Worm (Caenorhabditis elegans) whole organism, L4 larva: ENCODE results near the gene srg-10.

Source experiments
- D1046.2 ChIP-seq: fragments of 200-800 bp; sonication (Bioruptor generic); IDR thresholded peaks from 2 replicates; pipeline ENCODE4 v1.3.6; 2022; ENCODE audit warnings: missing genetic modification characterization, missing compliant biosample characterization
- R02D3.7 ChIP-seq: fragments of 150-350 bp; sonication (generic microtip); optimal IDR thresholded peaks from 3 replicates; lab custom pipeline; 2014; ENCODE audit warnings: missing biosample characterization, missing genetic modification characterization
- Y105C5A.15 ChIP-seq: fragments of 200-800 bp; sonication (Bioruptor generic); IDR thresholded peaks from 2 replicates; pipeline ENCODE4 v1.3.6; 2022; ENCODE audit warnings: missing genetic modification characterization, missing compliant biosample characterization
- duxl-1 ChIP-seq: sonication (generic microtip); optimal IDR thresholded peaks from 2 replicates; lab custom pipeline; 2016; ENCODE audit warnings: mild to moderate bottlenecking, missing genetic modification characterization, moderate library complexity, missing compliant biosample characterization; ENCODE audit not compliant: poor library complexity
- snpc-4 ChIP-seq: fragments of 150-350 bp; optimal IDR thresholded peaks from 2 replicates; lab custom pipeline; 2014; ENCODE audit warnings: missing biosample characterization, missing genetic modification characterization
- spr-3 ChIP-seq: fragments of 200-800 bp; sonication (Bioruptor generic); optimal IDR thresholded peaks from 2 replicates; lab custom pipeline; 2018; ENCODE audit warnings: mild to moderate bottlenecking, missing genetic modification characterization, missing compliant biosample characterization
- zfp-3 ChIP-seq: fragments of 200-800 bp; sonication (Bioruptor generic); conservative IDR thresholded peaks from 2 replicates; pipeline ENCODE4 v1.3.6; 2022; ENCODE audit warnings: missing genetic modification reagents, missing genetic modification characterization, missing compliant biosample characterization

DNA sequence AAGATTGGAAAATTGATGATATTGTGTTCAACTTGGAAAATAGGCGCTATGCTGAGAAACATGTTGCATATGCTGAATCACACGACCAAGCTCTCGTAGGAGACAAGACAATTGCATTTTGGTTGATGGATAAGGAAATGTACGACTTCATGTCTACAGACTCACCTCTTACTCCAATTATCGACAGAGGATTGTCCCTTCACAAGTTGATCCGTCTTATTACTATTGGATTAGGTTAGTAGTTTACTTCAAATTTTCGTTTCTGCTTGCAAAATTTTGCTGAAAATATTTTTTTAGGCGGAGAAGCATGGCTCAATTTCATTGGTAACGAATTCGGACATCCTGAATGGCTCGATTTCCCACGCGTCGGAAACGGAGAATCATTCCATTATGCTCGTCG is 19.3 kb downstream of the srg-10 start:
- TF ChIP-seq Y105C5A.15 (GFP tag; lab: Robert Waterston, UW) (no peak), D1046.2 (GFP tag; lab: Robert Waterston, UW) (no peak), snpc-4 (tag; lab: Kevin White, UChicago) (no peak), spr-3 (GFP tag; lab: Kevin White, UChicago) (no peak), zfp-3 (GFP tag; lab: Robert Waterston, UW) (no peak), duxl-1 (tag; lab: Kevin White, UChicago) (no peak), R02D3.7 (tag; lab: Kevin White, UChicago) (no peak)
